Worm (Caenorhabditis elegans) whole organism, L3 larva: ENCODE measurements around the gene pmk-2.

Experiments used
- R02D3.7 ChIP-seq: fragments of 150-350 bp; optimal IDR thresholded peaks from 2 replicates; lab custom pipeline; 2014; ENCODE audit warnings: missing biosample characterization, missing genetic modification characterization
- ZK546.5 ChIP-seq: sonication (generic microtip); optimal IDR thresholded peaks from 2 replicates; lab custom pipeline; 2017; ENCODE audit warnings: missing biosample characterization, missing genetic modification characterization
- aly-2 ChIP-seq: fragments of 150-350 bp; optimal IDR thresholded peaks from 2 replicates; lab custom pipeline; 2014; ENCODE audit warnings: missing biosample characterization, missing genetic modification characterization
- ama-1 ChIP-seq: fragments of 150-350 bp; optimal IDR thresholded peaks from 2 replicates; lab custom pipeline; 2018
- ceh-16 ChIP-seq: sonication (generic microtip); optimal IDR thresholded peaks from 2 replicates; lab custom pipeline; 2017; ENCODE audit warnings: missing biosample characterization, missing genetic modification characterization
- ceh-28 ChIP-seq: fragments of 150-350 bp; optimal IDR thresholded peaks from 2 replicates; lab custom pipeline; 2014; ENCODE audit warnings: missing biosample characterization, missing genetic modification reagents, missing genetic modification characterization
- ceh-82 ChIP-seq: fragments of 150-350 bp; optimal IDR thresholded peaks from 2 replicates; lab custom pipeline; 2014; ENCODE audit warnings: missing biosample characterization, missing genetic modification characterization
- ceh-9 ChIP-seq: sonication (generic microtip); optimal IDR thresholded peaks from 2 replicates; lab custom pipeline; 2018; ENCODE audit warnings: missing biosample characterization, missing genetic modification characterization
- daf-12 ChIP-seq: fragments of 150-350 bp; optimal IDR thresholded peaks from 2 replicates; lab custom pipeline; 2014; ENCODE audit warnings: missing biosample characterization, missing genetic modification reagents, missing genetic modification characterization
- egl-27 ChIP-seq: sonication (generic microtip); optimal IDR thresholded peaks from 4 replicates; lab custom pipeline; 2017; ENCODE audit warnings: missing biosample characterization, missing genetic modification reagents, missing genetic modification characterization
- egl-5 ChIP-seq: fragments of 150-350 bp; optimal IDR thresholded peaks from 2 replicates; lab custom pipeline; 2017; ENCODE audit warnings: missing biosample characterization, missing genetic modification reagents, missing genetic modification characterization, inconsistent platforms
- elt-1 ChIP-seq: fragments of 150-350 bp; optimal IDR thresholded peaks from 2 replicates; lab custom pipeline; 2014; ENCODE audit warnings: missing biosample characterization, missing genetic modification characterization
- elt-2 ChIP-seq: sonication (generic microtip); optimal IDR thresholded peaks from 2 replicates; lab custom pipeline; 2016; ENCODE audit warnings: missing genetic modification reagents, mild to moderate bottlenecking, missing genetic modification characterization, missing compliant biosample characterization
- elt-3 ChIP-seq, 3 experiments: fragments of 150-350 bp in 1 of 3; sonication (generic microtip) in 2 of 3; optimal IDR thresholded peaks; 2 replicates in 2 of 3; 4 replicates in 1 of 3; lab custom pipeline; 2014 to 2017; ENCODE audit warnings: missing biosample characterization in 3 of 3, missing genetic modification characterization in 3 of 3
- eor-1 ChIP-seq, 2 experiments: fragments of 150-350 bp; optimal IDR thresholded peaks; 2 replicates each; lab custom pipeline; 2014 to 2018; ENCODE audit warnings: missing biosample characterization in 2 of 2, missing genetic modification characterization in 2 of 2
- fkh-10 ChIP-seq: sonication (generic microtip); optimal IDR thresholded peaks from 2 replicates; lab custom pipeline; 2017; ENCODE audit warnings: missing biosample characterization, missing genetic modification reagents, missing genetic modification characterization
- fkh-2 ChIP-seq: fragments of 150-350 bp; optimal IDR thresholded peaks from 2 replicates; lab custom pipeline; 2014; ENCODE audit warnings: missing biosample characterization, missing genetic modification reagents, missing genetic modification characterization
- fos-1 ChIP-seq: fragments of 150-350 bp; optimal IDR thresholded peaks from 2 replicates; lab custom pipeline; 2014; ENCODE audit warnings: missing biosample characterization, missing genetic modification characterization
- hmg-11 ChIP-seq: sonication (generic microtip); optimal IDR thresholded peaks from 2 replicates; lab custom pipeline; 2016; ENCODE audit warnings: missing genetic modification characterization, missing compliant biosample characterization
- jun-1 ChIP-seq: fragments of 150-350 bp; optimal IDR thresholded peaks from 2 replicates; lab custom pipeline; 2014; ENCODE audit warnings: missing biosample characterization, missing genetic modification reagents, missing genetic modification characterization
- lin-15B ChIP-seq: fragments of 150-350 bp; optimal IDR thresholded peaks from 2 replicates; lab custom pipeline; 2014; ENCODE audit warnings: missing biosample characterization, missing genetic modification characterization
- lin-39 ChIP-seq: fragments of 150-350 bp; optimal IDR thresholded peaks from 2 replicates; lab custom pipeline; 2018; ENCODE audit warnings: missing biosample characterization, missing genetic modification reagents, missing genetic modification characterization
- lsy-12 ChIP-seq: sonication (generic microtip); optimal IDR thresholded peaks from 2 replicates; lab custom pipeline; 2016; ENCODE audit warnings: mild to moderate bottlenecking, missing genetic modification characterization, missing compliant biosample characterization
- mdl-1 ChIP-seq: fragments of 150-350 bp; optimal IDR thresholded peaks from 2 replicates; lab custom pipeline; 2014; ENCODE audit warnings: missing biosample characterization, missing genetic modification characterization
- mml-1 ChIP-seq: fragments of 150-350 bp; sonication (generic microtip); optimal IDR thresholded peaks from 3 replicates; lab custom pipeline; 2014; ENCODE audit warnings: missing biosample characterization, missing genetic modification characterization
- nfya-1 ChIP-seq: sonication (generic microtip); optimal IDR thresholded peaks from 2 replicates; lab custom pipeline; 2017; ENCODE audit warnings: missing genetic modification characterization, mild to moderate bottlenecking, missing compliant biosample characterization, antibody characterized with exemption, moderate library complexity; ENCODE audit not compliant: insufficient read depth
- nhr-11 ChIP-seq: fragments of 150-350 bp; optimal IDR thresholded peaks from 2 replicates; lab custom pipeline; 2014; ENCODE audit warnings: missing biosample characterization, missing genetic modification characterization
- nhr-12 ChIP-seq: fragments of 150-350 bp; optimal IDR thresholded peaks from 2 replicates; lab custom pipeline; 2014; ENCODE audit warnings: missing biosample characterization, missing genetic modification characterization
- nhr-23 ChIP-seq: fragments of 150-350 bp; optimal IDR thresholded peaks from 2 replicates; lab custom pipeline; 2014; ENCODE audit warnings: missing biosample characterization, missing genetic modification reagents, missing genetic modification characterization
- nhr-237 ChIP-seq: fragments of 150-350 bp; optimal IDR thresholded peaks from 2 replicates; lab custom pipeline; 2014; ENCODE audit warnings: missing biosample characterization, missing genetic modification characterization
- nhr-25 ChIP-seq: sonication (generic microtip); optimal IDR thresholded peaks from 2 replicates; lab custom pipeline; 2017; ENCODE audit warnings: missing biosample characterization, missing genetic modification characterization
- nhr-28 ChIP-seq: fragments of 150-350 bp; optimal IDR thresholded peaks from 2 replicates; lab custom pipeline; 2014; ENCODE audit warnings: missing biosample characterization, missing genetic modification characterization
- nhr-43 ChIP-seq: sonication (generic microtip); optimal IDR thresholded peaks from 2 replicates; lab custom pipeline; 2016; ENCODE audit warnings: mild to moderate bottlenecking, missing genetic modification characterization, missing compliant biosample characterization; ENCODE audit not compliant: poor library complexity, severe bottlenecking
- nhr-67 ChIP-seq: fragments of 150-350 bp; optimal IDR thresholded peaks from 2 replicates; lab custom pipeline; 2014; ENCODE audit warnings: missing biosample characterization, missing genetic modification characterization
- nhr-76 ChIP-seq: fragments of 150-350 bp; sonication (generic microtip); optimal IDR thresholded peaks from 5 replicates; lab custom pipeline; 2014; ENCODE audit warnings: missing biosample characterization, missing genetic modification characterization
- nhr-77 ChIP-seq: fragments of 150-350 bp; optimal IDR thresholded peaks from 2 replicates; lab custom pipeline; 2014; ENCODE audit warnings: missing biosample characterization, missing genetic modification characterization
- pha-4 ChIP-seq: fragments of 150-350 bp; optimal IDR thresholded peaks from 2 replicates; lab custom pipeline; 2014; ENCODE audit warnings: missing biosample characterization, missing genetic modification reagents, missing genetic modification characterization
- pqm-1 ChIP-seq: fragments of 150-350 bp; optimal IDR thresholded peaks from 2 replicates; lab custom pipeline; 2017; ENCODE audit warnings: missing biosample characterization, missing genetic modification characterization, inconsistent platforms
- sea-2 ChIP-seq: fragments of 150-350 bp; sonication (generic microtip); optimal IDR thresholded peaks from 4 replicates; lab custom pipeline; 2014; ENCODE audit warnings: missing biosample characterization, missing genetic modification reagents, missing genetic modification characterization
- skn-1 ChIP-seq: fragments of 150-350 bp; optimal IDR thresholded peaks from 2 replicates; lab custom pipeline; 2014; ENCODE audit warnings: missing biosample characterization, missing genetic modification characterization
- snpc-4 ChIP-seq: fragments of 150-350 bp; optimal IDR thresholded peaks from 2 replicates; lab custom pipeline; 2014; ENCODE audit warnings: missing biosample characterization, missing genetic modification characterization
- tbx-2 ChIP-seq: sonication (generic microtip); optimal IDR thresholded peaks from 2 replicates; lab custom pipeline; 2016; ENCODE audit warnings: mild to moderate bottlenecking, missing genetic modification characterization, missing compliant biosample characterization
- unc-39 ChIP-seq: sonication (generic microtip); optimal IDR thresholded peaks from 4 replicates; lab custom pipeline; 2017; ENCODE audit warnings: missing biosample characterization, missing genetic modification characterization
- unc-62 ChIP-seq: fragments of 150-350 bp; sonication (generic microtip); optimal IDR thresholded peaks from 4 replicates; lab custom pipeline; 2014; ENCODE audit warnings: missing biosample characterization, missing genetic modification reagents, missing genetic modification characterization
- zag-1 ChIP-seq: fragments of 150-350 bp; optimal IDR thresholded peaks from 2 replicates; lab custom pipeline; 2014; ENCODE audit warnings: missing biosample characterization, missing genetic modification characterization
- ztf-11 ChIP-seq: fragments of 150-350 bp; optimal IDR thresholded peaks from 2 replicates; lab custom pipeline; 2014; ENCODE audit warnings: missing biosample characterization, missing genetic modification characterization
- ztf-4 ChIP-seq: fragments of 150-350 bp; optimal IDR thresholded peaks from 2 replicates; lab custom pipeline; 2014; ENCODE audit warnings: missing biosample characterization, missing genetic modification characterization

pmk-2 gene

DNA sequence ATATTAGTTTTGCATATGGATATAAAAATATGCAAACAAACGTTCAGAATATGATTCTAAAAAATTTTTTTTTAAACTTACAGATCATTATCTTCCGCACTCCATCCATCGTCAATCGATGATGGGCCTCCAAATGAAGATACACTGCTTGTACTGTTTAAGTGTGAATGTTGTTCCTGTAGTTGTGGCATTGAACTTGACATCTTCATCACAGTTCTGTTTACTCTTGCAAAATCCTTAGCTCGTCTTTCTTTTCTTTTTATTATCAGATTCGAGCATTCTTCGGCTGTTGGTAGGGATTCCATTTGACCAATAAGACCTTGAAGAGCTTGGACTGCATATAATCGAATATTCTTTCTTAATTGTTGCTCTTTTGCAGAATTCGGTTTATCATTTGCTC, 38.2 kb upstream of the pmk-2 start:
- no peak for TF ChIP-seq unc-62 (GFP tag; lab: Kevin White, UChicago)
- no peak for TF ChIP-seq ZK546.5 (tag; lab: Kevin White, UChicago)
- no peak for TF ChIP-seq fkh-10 (GFP tag; lab: Kevin White, UChicago)
- TF ChIP-seq jun-1 (tag; lab: Kevin White, UChicago), result no peak
- TF ChIP-seq nfya-1, result no peak

ce11 chrIV:8107502-8107901, 35.8 kb upstream of the pmk-2 start, which contains the start of gene rabs-5:
Gene rabs-5, minus strand, starts transcription at chrIV:8107602.
- TF ChIP-seq zag-1 (tag; lab: Kevin White, UChicago), result no peak
- no peak for TF ChIP-seq mdl-1 (tag; lab: Kevin White, UChicago)
- TF ChIP-seq nhr-11 (tag; lab: Kevin White, UChicago), result no peak
- no peak for TF ChIP-seq ceh-82 (tag; lab: Kevin White, UChicago)
- TF ChIP-seq ceh-9, result no peak
- no peak for TF ChIP-seq pha-4 (tag; lab: Kevin White, UChicago)
- TF ChIP-seq nhr-67 (tag; lab: Kevin White, UChicago), result no peak
- no peak for TF ChIP-seq R02D3.7 (tag; lab: Kevin White, UChicago)
- no peak for TF ChIP-seq sea-2
- no peak for TF ChIP-seq lsy-12 (tag; lab: Kevin White, UChicago)
- TF ChIP-seq daf-12 (tag; lab: Kevin White, UChicago), result no peak
- no peak for TF ChIP-seq fos-1
- TF ChIP-seq nfya-1, result no peak
- TF ChIP-seq fkh-2, result no peak
- TF ChIP-seq tbx-2 (tag; lab: Kevin White, UChicago), result no peak

ce11 chrIV:8112187-8112586, 31.1 kb upstream of the pmk-2 start, which contains the start of gene Y42H9AR.4:
Gene Y42H9AR.4, minus strand, starts transcription at chrIV:8112218.
- TF ChIP-seq nhr-67 (tag; lab: Kevin White, UChicago) (no peak), nhr-12 (no peak), lsy-12 (tag; lab: Kevin White, UChicago) (no peak), ceh-16 (tag; lab: Kevin White, UChicago) (no peak), mml-1 (no peak), ztf-11 (tag; lab: Kevin White, UChicago) (no peak), egl-5 (tag; lab: Kevin White, UChicago) (peak; percentile 45), unc-62 (GFP tag; lab: Kevin White, UChicago) (no peak), hmg-11 (tag; lab: Kevin White, UChicago) (peak; percentile 40), nhr-23 (tag; lab: Kevin White, UChicago) (peak; percentile 30), mdl-1 (tag; lab: Kevin White, UChicago) (no peak), snpc-4 (tag; lab: Kevin White, UChicago) (peak; percentile 62), egl-27 (tag; lab: Kevin White, UChicago) (no peak), jun-1 (tag; lab: Kevin White, UChicago) (no peak), ama-1 (no peak), lin-39 (tag; lab: Kevin White, UChicago) (no peak), fos-1 (no peak), elt-3 (tag; optimal IDR thresholded peaks at IDR 0.05; lab: Kevin White, UChicago) (no peak), zag-1 (tag; lab: Kevin White, UChicago) (no peak), nhr-237 (tag; lab: Kevin White, UChicago) (no peak), elt-1 (tag; lab: Kevin White, UChicago) (no peak), nhr-76 (no peak), sea-2 (no peak), ZK546.5 (tag; lab: Kevin White, UChicago) (no peak), nhr-43 (tag; lab: Kevin White, UChicago) (peak; percentile 27), elt-2 (peak; percentile 39), daf-12 (tag; lab: Kevin White, UChicago) (no peak), R02D3.7 (tag; lab: Kevin White, UChicago) (no peak), aly-2 (tag; lab: Kevin White, UChicago) (no peak), lin-15B (no peak), ceh-82 (tag; lab: Kevin White, UChicago) (no peak), fkh-10 (GFP tag; lab: Kevin White, UChicago) (no peak), nfya-1 (peak; percentile 45), pqm-1 (tag; lab: Kevin White, UChicago) (peak; percentile 18), tbx-2 (tag; lab: Kevin White, UChicago) (no peak), nhr-28 (tag; lab: Kevin White, UChicago) (no peak), pha-4 (tag; lab: Kevin White, UChicago) (peak; percentile 33), eor-1 (tag; optimal IDR thresholded peaks at IDR 0.05; lab: Kevin White, UChicago) (no peak), unc-39 (tag; lab: Kevin White, UChicago) (no peak), ceh-28 (tag; lab: Kevin White, UChicago) (peak; percentile 17), ztf-4 (tag; lab: Kevin White, UChicago) (no peak), nhr-11 (tag; lab: Kevin White, UChicago) (no peak), skn-1 (no peak), nhr-77 (no peak), nhr-25 (tag; lab: Kevin White, UChicago) (no peak), ceh-9 (no peak), fkh-2 (no peak)
